Worm (Caenorhabditis elegans) whole organism, mixed stage, embryonic: ENCODE data around the gene R07E3.7.

Experiments used
- lsy-2 ChIP-seq: fragments of 150-350 bp; optimal IDR thresholded peaks from 2 replicates; lab custom pipeline; 2014; ENCODE audit warnings: missing biosample characterization, missing genetic modification characterization
- mab-5 ChIP-seq: fragments of 150-350 bp; optimal IDR thresholded peaks from 2 replicates; lab custom pipeline; 2014; ENCODE audit warnings: missing biosample characterization, missing genetic modification characterization
- nhr-237 ChIP-seq: fragments of 150-350 bp; optimal IDR thresholded peaks from 2 replicates; lab custom pipeline; 2014; ENCODE audit warnings: missing biosample characterization, missing genetic modification characterization
- nhr-76 ChIP-seq: sonication (generic microtip); optimal IDR thresholded peaks from 2 replicates; lab custom pipeline; 2017; ENCODE audit warnings: missing biosample characterization, missing genetic modification characterization
- unc-39 ChIP-seq: fragments of 150-350 bp; optimal IDR thresholded peaks from 2 replicates; lab custom pipeline; 2014; ENCODE audit warnings: missing biosample characterization, missing genetic modification characterization
- unc-62 ChIP-seq: fragments of 150-350 bp; optimal IDR thresholded peaks from 2 replicates; lab custom pipeline; 2014; ENCODE audit warnings: missing biosample characterization, missing genetic modification reagents, missing genetic modification characterization

- TF ChIP-seq nhr-237 (tag; lab: Kevin White, UChicago): no peak
- no peak for TF ChIP-seq unc-62
- TF ChIP-seq nhr-76 (tag; lab: Kevin White, UChicago): no peak
- no peak for TF ChIP-seq unc-39 (tag; lab: Kevin White, UChicago)
- TF ChIP-seq lsy-2: no peak
- no peak for TF ChIP-seq mab-5 (tag; lab: Kevin White, UChicago)
Observed at ce11 chrX:10395177-10395576, 39.6 kb upstream of the R07E3.7 start.
